Worm (Caenorhabditis elegans) whole organism, L1 larva: ENCODE results near the gene srbc-8.

Experiments
- jun-1 ChIP-seq: fragments of 150-350 bp; optimal IDR thresholded peaks from 2 replicates; lab custom pipeline; 2014; ENCODE audit warnings: missing biosample characterization, missing genetic modification reagents, missing genetic modification characterization
- lin-13 ChIP-seq: fragments of 150-350 bp; optimal IDR thresholded peaks from 2 replicates; lab custom pipeline; 2014; ENCODE audit warnings: missing biosample characterization, missing genetic modification reagents, missing genetic modification characterization
- lin-39 ChIP-seq: fragments of 150-350 bp; optimal IDR thresholded peaks from 2 replicates; lab custom pipeline; 2014; ENCODE audit warnings: missing biosample characterization, missing genetic modification reagents, missing genetic modification characterization
- pqm-1 ChIP-seq: sonication (generic microtip); optimal IDR thresholded peaks from 3 replicates; lab custom pipeline; 2017; ENCODE audit warnings: missing biosample characterization, missing genetic modification characterization
- snpc-4 ChIP-seq: fragments of 150-350 bp; optimal IDR thresholded peaks from 2 replicates; lab custom pipeline; 2014; ENCODE audit warnings: missing biosample characterization, missing genetic modification characterization

DNA sequence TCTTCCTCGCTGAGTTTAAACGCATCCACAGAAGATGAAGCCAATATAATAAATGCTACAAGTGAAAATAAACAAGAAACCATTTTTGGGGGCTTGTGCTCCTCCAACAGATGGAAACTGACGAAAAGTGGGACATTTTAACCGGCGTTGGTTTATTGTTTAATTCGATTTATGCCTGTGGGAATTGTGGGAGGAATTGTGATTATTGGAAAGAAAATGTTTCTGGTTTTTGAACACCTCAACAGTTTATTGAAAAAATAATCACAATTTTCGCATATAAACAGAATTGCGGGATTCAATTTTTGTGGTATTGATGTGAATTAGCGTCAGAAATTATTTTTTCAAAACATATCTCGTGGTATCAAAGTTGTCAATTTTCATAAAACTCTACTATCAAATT lies 30.7 kb downstream of the srbc-8 start, which contains the start of gene try-8:
- TF ChIP-seq pqm-1 (tag; lab: Kevin White, UChicago) = no peak
- no peak for TF ChIP-seq snpc-4 (tag; lab: Kevin White, UChicago)
- TF ChIP-seq lin-13 (GFP tag; lab: Kevin White, UChicago) = no peak
- no peak for TF ChIP-seq lin-39 (tag; lab: Kevin White, UChicago)
- no peak for TF ChIP-seq jun-1
